Worm (Caenorhabditis elegans) whole organism, midembryonic: ENCODE results near the gene pat-9.

Source experiments
- T22C8.4 ChIP-seq: fragments of 200-800 bp; sonication (Bioruptor generic); IDR thresholded peaks from 2 replicates; pipeline ENCODE4 v1.3.6; 2022; ENCODE audit warnings: missing genetic modification characterization, missing compliant biosample characterization
- cog-1 ChIP-seq: sonication (generic microtip); optimal IDR thresholded peaks from 2 replicates; lab custom pipeline; 2016; ENCODE audit warnings: missing genetic modification characterization, missing compliant biosample characterization
- flt-1 ChIP-seq: fragments of 200-800 bp; sonication (Bioruptor generic); IDR thresholded peaks from 2 replicates; pipeline ENCODE4 v1.3.6; 2022; ENCODE audit warnings: missing genetic modification characterization, missing compliant biosample characterization
- klf-2 ChIP-seq: fragments of 200-800 bp; sonication (Bioruptor generic); conservative IDR thresholded peaks from 2 replicates; pipeline ENCODE4 v1.3.6; 2022; ENCODE audit warnings: missing genetic modification reagents, missing genetic modification characterization, missing compliant biosample characterization
- med-1 ChIP-seq: sonication (generic microtip); optimal IDR thresholded peaks from 2 replicates; lab custom pipeline; 2017; ENCODE audit warnings: missing genetic modification characterization, mild to moderate bottlenecking, missing compliant biosample characterization, antibody characterized with exemption, missing genetic modification reagents; ENCODE audit not compliant: insufficient read depth
- ref-1 ChIP-seq: fragments of 200-800 bp; sonication (Bioruptor generic); conservative IDR thresholded peaks from 2 replicates; pipeline ENCODE4 v1.3.6; 2022; ENCODE audit warnings: missing genetic modification reagents, missing genetic modification characterization, missing compliant biosample characterization
- tab-1 ChIP-seq: fragments of 200-800 bp; sonication (Bioruptor generic); IDR thresholded peaks from 2 replicates; pipeline ENCODE4 v1.3.6; 2022; ENCODE audit warnings: missing genetic modification characterization, missing compliant biosample characterization
- ztf-23 ChIP-seq: fragments of 200-800 bp; sonication (Bioruptor generic); IDR thresholded peaks from 2 replicates; pipeline ENCODE4 v1.3.6; 2022; ENCODE audit warnings: missing genetic modification reagents, missing genetic modification characterization, missing compliant biosample characterization
- ztf-29 ChIP-seq: fragments of 200-800 bp; sonication (Bioruptor generic); IDR thresholded peaks from 2 replicates; pipeline ENCODE4 v1.3.6; 2022; ENCODE audit warnings: missing genetic modification reagents, missing genetic modification characterization, missing compliant biosample characterization

DNA sequence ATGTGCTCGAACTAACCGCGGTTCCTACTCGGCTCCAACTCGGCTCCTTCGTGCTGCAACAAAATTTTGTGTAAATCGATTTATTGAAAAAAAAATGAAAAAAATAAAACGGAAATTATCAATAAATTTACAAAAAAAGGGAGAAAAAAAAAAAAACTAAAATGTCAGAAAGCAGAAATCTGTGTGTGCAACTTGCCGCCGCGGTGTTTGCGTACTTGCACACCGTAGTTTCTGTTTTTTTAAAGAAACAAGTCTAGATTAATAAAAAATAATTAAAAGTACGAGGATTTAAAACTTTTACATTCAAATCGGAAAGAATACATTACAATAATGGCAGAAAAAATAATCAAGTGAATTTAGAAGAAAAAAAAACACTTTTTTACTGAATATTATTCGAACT, 15.0 kb upstream of the pat-9 start:
- TF ChIP-seq cog-1: no peak
- TF ChIP-seq T22C8.4 (GFP tag; lab: Robert Waterston, UW): no peak
- TF ChIP-seq tab-1 (GFP tag; lab: Robert Waterston, UW): no peak
- no peak for TF ChIP-seq ztf-23 (GFP tag; lab: Robert Waterston, UW)
- TF ChIP-seq ref-1: no peak
- no peak for TF ChIP-seq klf-2
- TF ChIP-seq ztf-29 (GFP tag; lab: Robert Waterston, UW): no peak
- no peak for TF ChIP-seq flt-1 (GFP tag; lab: Robert Waterston, UW)
- no peak for TF ChIP-seq med-1 (GFP tag; lab: Kevin White, UChicago)
